Worm (Caenorhabditis elegans) whole organism, L4 larva: ENCODE results near the gene F28B4.4.

Experiments used
- F10B5.3 ChIP-seq: sonication (generic microtip); optimal IDR thresholded peaks from 2 replicates; lab custom pipeline; 2016; ENCODE audit warnings: mild to moderate bottlenecking, missing genetic modification characterization, missing compliant biosample characterization
- F37D6.2 ChIP-seq: sonication (generic microtip); optimal IDR thresholded peaks from 2 replicates; lab custom pipeline; 2016; ENCODE audit warnings: mild to moderate bottlenecking, missing genetic modification characterization, missing compliant biosample characterization
- T20F7.1 ChIP-seq: fragments of 200-800 bp; sonication (Bioruptor generic); optimal IDR thresholded peaks from 2 replicates; lab custom pipeline; 2018; ENCODE audit warnings: mild to moderate bottlenecking, missing genetic modification characterization, missing compliant biosample characterization
- ZK337.2 ChIP-seq: fragments of 200-800 bp; sonication (Bioruptor generic); IDR thresholded peaks from 2 replicates; pipeline ENCODE4 v1.3.6; 2022; ENCODE audit warnings: missing genetic modification reagents, missing genetic modification characterization, missing compliant biosample characterization
- aha-1 ChIP-seq: fragments of 150-350 bp; peaks from one replicate; lab custom pipeline; 2014; ENCODE audit warnings: missing biosample characterization, missing genetic modification characterization
- ceh-44 ChIP-seq: fragments of 200-800 bp; sonication (Bioruptor generic); IDR thresholded peaks from 2 replicates; pipeline ENCODE4 v1.3.6; 2022; ENCODE audit warnings: missing genetic modification reagents, missing genetic modification characterization, missing compliant biosample characterization
- ceh-62 ChIP-seq: sonication (generic microtip); optimal IDR thresholded peaks from 2 replicates; lab custom pipeline; 2017; ENCODE audit warnings: missing biosample characterization, missing genetic modification characterization
- daf-12 ChIP-seq: fragments of 150-350 bp; optimal IDR thresholded peaks from 2 replicates; lab custom pipeline; 2014; ENCODE audit warnings: missing biosample characterization, missing genetic modification reagents, missing genetic modification characterization
- dmd-6 ChIP-seq: fragments of 200-800 bp; sonication (Bioruptor generic); IDR thresholded peaks from 2 replicates; pipeline ENCODE4 v1.3.6; 2022; ENCODE audit warnings: missing genetic modification reagents, missing genetic modification characterization, missing compliant biosample characterization
- duxl-1 ChIP-seq: sonication (generic microtip); optimal IDR thresholded peaks from 2 replicates; lab custom pipeline; 2016; ENCODE audit warnings: mild to moderate bottlenecking, missing genetic modification characterization, moderate library complexity, missing compliant biosample characterization; ENCODE audit not compliant: poor library complexity
- dve-1 ChIP-seq: sonication (generic microtip); optimal IDR thresholded peaks from 2 replicates; lab custom pipeline; 2017; ENCODE audit warnings: antibody characterized with exemption, mild to moderate bottlenecking, missing genetic modification characterization, missing compliant biosample characterization; ENCODE audit not compliant: insufficient read depth
- egl-27 ChIP-seq: sonication (generic microtip); optimal IDR thresholded peaks from 3 replicates; lab custom pipeline; 2017; ENCODE audit warnings: missing biosample characterization, missing genetic modification reagents, missing genetic modification characterization
- egl-43 ChIP-seq: fragments of 200-800 bp; sonication (Bioruptor generic); IDR thresholded peaks from 2 replicates; pipeline ENCODE4 v1.3.6; 2022; ENCODE audit warnings: missing genetic modification reagents, missing genetic modification characterization, missing compliant biosample characterization
- gei-8 ChIP-seq: fragments of 200-800 bp; sonication (Bioruptor generic); optimal IDR thresholded peaks from 2 replicates; lab custom pipeline; 2018; ENCODE audit warnings: mild to moderate bottlenecking, missing genetic modification characterization, missing compliant biosample characterization
- hlh-11 ChIP-seq: fragments of 200-800 bp; sonication (Bioruptor generic); optimal IDR thresholded peaks from 2 replicates; lab custom pipeline; 2018; ENCODE audit warnings: mild to moderate bottlenecking, missing genetic modification characterization, missing compliant biosample characterization
- hmg-1.1 ChIP-seq: fragments of 200-800 bp; sonication (Bioruptor generic); IDR thresholded peaks from 2 replicates; pipeline ENCODE4 v1.3.6; 2022; ENCODE audit warnings: missing genetic modification reagents, missing genetic modification characterization, missing compliant biosample characterization
- lin-1 ChIP-seq: fragments of 200-800 bp; sonication (Bioruptor generic); IDR thresholded peaks from 2 replicates; pipeline ENCODE4 v1.3.6; 2022; ENCODE audit warnings: missing genetic modification reagents, missing genetic modification characterization, missing compliant biosample characterization
- lin-29 ChIP-seq: fragments of 200-800 bp; sonication (Bioruptor generic); IDR thresholded peaks from 2 replicates; pipeline ENCODE4 v1.3.6; 2022; ENCODE audit warnings: missing genetic modification reagents, missing genetic modification characterization, missing compliant biosample characterization
- lin-39 ChIP-seq: fragments of 150-350 bp; optimal IDR thresholded peaks from 2 replicates; lab custom pipeline; 2014; ENCODE audit warnings: missing biosample characterization, missing genetic modification reagents, missing genetic modification characterization
- lir-3 ChIP-seq: sonication (generic microtip); optimal IDR thresholded peaks from 2 replicates; lab custom pipeline; 2016; ENCODE audit warnings: mild to moderate bottlenecking, missing genetic modification characterization, missing compliant biosample characterization
- mes-2 ChIP-seq: sonication (generic microtip); optimal IDR thresholded peaks from 2 replicates; lab custom pipeline; 2016; ENCODE audit warnings: missing genotype, mild to moderate bottlenecking, missing genetic modification characterization, missing compliant biosample characterization; ENCODE audit not compliant: poor library complexity, severe bottlenecking
- mxl-3 ChIP-seq: fragments of 200-800 bp; sonication (Bioruptor generic); optimal IDR thresholded peaks from 2 replicates; lab custom pipeline; 2018; ENCODE audit warnings: mild to moderate bottlenecking, missing genetic modification characterization, missing compliant biosample characterization
- nhr-10 ChIP-seq: fragments of 150-350 bp; optimal IDR thresholded peaks from 2 replicates; lab custom pipeline; 2014; ENCODE audit warnings: missing biosample characterization, missing genetic modification characterization
- nhr-102 ChIP-seq: sonication (generic microtip); optimal IDR thresholded peaks from 2 replicates; lab custom pipeline; 2016; ENCODE audit warnings: mild to moderate bottlenecking, missing genetic modification characterization, moderate library complexity, missing compliant biosample characterization
- nhr-11 ChIP-seq: fragments of 150-350 bp; optimal IDR thresholded peaks from 2 replicates; lab custom pipeline; 2014; ENCODE audit warnings: missing biosample characterization, missing genetic modification characterization
- nhr-237 ChIP-seq: sonication (generic microtip); optimal IDR thresholded peaks from 2 replicates; lab custom pipeline; 2017; ENCODE audit warnings: missing biosample characterization, missing genetic modification characterization
- nhr-28 ChIP-seq: fragments of 150-350 bp; optimal IDR thresholded peaks from 2 replicates; lab custom pipeline; 2014; ENCODE audit warnings: missing biosample characterization, missing genetic modification characterization
- nhr-41 ChIP-seq: fragments of 200-800 bp; sonication (Bioruptor generic); IDR thresholded peaks from 2 replicates; pipeline ENCODE4 v1.3.6; 2022; ENCODE audit warnings: missing genetic modification reagents, missing genetic modification characterization, missing compliant biosample characterization
- pha-4 ChIP-seq, 2 experiments: fragments of 150-350 bp in 1 of 2; fragments of 200-800 bp in 1 of 2; sonication (Bioruptor generic) in 1 of 2; IDR thresholded peaks in 1 of 2; optimal IDR thresholded peaks in 1 of 2; 2 replicates each; pipeline versions ENCODE4 v1.3.6 to Lab custom; 2014 to 2022; ENCODE audit warnings: missing genetic modification characterization in 2 of 2, missing genetic modification reagents in 2 of 2, missing biosample characterization in 1 of 2, missing compliant biosample characterization in 1 of 2
- saeg-2 ChIP-seq: fragments of 200-800 bp; sonication (Bioruptor generic); IDR thresholded peaks from 2 replicates; pipeline ENCODE4 v1.3.6; 2022; ENCODE audit warnings: missing genetic modification reagents, missing genetic modification characterization, missing compliant biosample characterization
- sdz-12 ChIP-seq: fragments of 200-800 bp; sonication (Bioruptor generic); optimal IDR thresholded peaks from 2 replicates; lab custom pipeline; 2018; ENCODE audit warnings: mild to moderate bottlenecking, missing genetic modification characterization, missing compliant biosample characterization
- skn-1 ChIP-seq: fragments of 150-350 bp; optimal IDR thresholded peaks from 2 replicates; lab custom pipeline; 2014; ENCODE audit warnings: missing biosample characterization, missing genetic modification characterization
- spr-1 ChIP-seq: sonication (generic microtip); optimal IDR thresholded peaks from 2 replicates; lab custom pipeline; 2016; ENCODE audit warnings: mild to moderate bottlenecking, missing genetic modification characterization, missing compliant biosample characterization
- tra-1 ChIP-seq: fragments of 200-800 bp; sonication (Bioruptor generic); IDR thresholded peaks from 2 replicates; pipeline ENCODE4 v1.3.6; 2022; ENCODE audit warnings: missing genetic modification reagents, missing genetic modification characterization, missing compliant biosample characterization
- unc-62 ChIP-seq, 3 experiments: fragments of 150-350 bp in 1 of 3; sonication (generic microtip); optimal IDR thresholded peaks in 2 of 3; peaks in 1 of 3; 1 replicate in 1 of 3; 2 replicates in 2 of 3; lab custom pipeline; 2014 to 2017; ENCODE audit warnings: missing biosample characterization in 3 of 3, missing genetic modification characterization in 3 of 3, missing genetic modification reagents in 3 of 3, missing genotype in 1 of 3

F28B4.4 gene

ce11 chrX:3256784-3257493 lies 47.5 kb upstream of the F28B4.4 start, which contains the start of gene lbp-3 (continued):
- TF ChIP-seq hlh-11 (tag; lab: Kevin White, UChicago) (peak; percentile 78), unc-62 (GFP tag; optimal IDR thresholded peaks at IDR 0.05 in 1 of 2; lab: Kevin White, UChicago) (peak in 1 of 2 experiments; percentile 86), unc-62 (tag; optimal IDR thresholded peaks at IDR 0.05; lab: Kevin White, UChicago) (no peak), mxl-3 (GFP tag; lab: Kevin White, UChicago) (no peak)

ce11 chrX:3252500-3252899 lies 43.1 kb upstream of the F28B4.4 start, which contains the start of gene tba-9:
tba-9 (plus strand) TSS chrX:3252800.
- no peak for TF ChIP-seq lin-39 (tag; lab: Kevin White, UChicago)
- TF ChIP-seq dmd-6 (GFP tag; lab: Robert Waterston, UW) = no peak
- TF ChIP-seq lin-1 (GFP tag; lab: Robert Waterston, UW) = no peak
- no peak for TF ChIP-seq tra-1 (GFP tag; lab: Robert Waterston, UW)
- TF ChIP-seq F37D6.2 (tag; lab: Kevin White, UChicago) = no peak
- TF ChIP-seq spr-1 (tag; lab: Kevin White, UChicago) = no peak
- no peak for TF ChIP-seq dve-1 (tag; lab: Kevin White, UChicago)
- no peak for TF ChIP-seq ZK337.2
- TF ChIP-seq egl-43 (GFP tag; lab: Robert Waterston, UW) = no peak
- no peak for TF ChIP-seq F10B5.3
- no peak for TF ChIP-seq T20F7.1 (GFP tag; lab: Kevin White, UChicago)
- no peak for TF ChIP-seq nhr-237
- no peak for TF ChIP-seq skn-1 (tag; lab: Kevin White, UChicago)
- TF ChIP-seq nhr-11 (tag; lab: Kevin White, UChicago) = no peak

- TF ChIP-seq duxl-1 (tag; lab: Kevin White, UChicago) (no peak), lin-1 (GFP tag; lab: Robert Waterston, UW) (no peak), aha-1 (tag; lab: Kevin White, UChicago) (peak; percentile 34), nhr-10 (tag; lab: Kevin White, UChicago) (no peak), nhr-41 (no peak), ceh-44 (GFP tag; lab: Robert Waterston, UW) (no peak), nhr-28 (tag; lab: Kevin White, UChicago) (peak; percentile 40), mes-2 (tag; lab: Kevin White, UChicago) (no peak), saeg-2 (no peak), nhr-102 (tag; lab: Kevin White, UChicago) (no peak), nhr-11 (tag; lab: Kevin White, UChicago) (no peak), unc-62 (GFP tag; optimal IDR thresholded peaks at IDR 0.05 in 1 of 2; lab: Kevin White, UChicago) (peak in 1 of 2 experiments; percentile 3), unc-62 (tag; optimal IDR thresholded peaks at IDR 0.05; lab: Kevin White, UChicago) (no peak), dmd-6 (GFP tag; lab: Robert Waterston, UW) (no peak), sdz-12 (GFP tag; lab: Kevin White, UChicago) (no peak), hmg-1.1 (GFP tag; lab: Robert Waterston, UW) (no peak), daf-12 (tag; lab: Kevin White, UChicago) (no peak), pha-4 (GFP tag; IDR thresholded peaks at IDR 0.05; lab: Robert Waterston, UW) (no peak), pha-4 (tag; optimal IDR thresholded peaks at IDR 0.05; lab: Kevin White, UChicago) (no peak), ceh-62 (tag; lab: Kevin White, UChicago) (no peak), lin-29 (GFP tag; lab: Robert Waterston, UW) (no peak), dve-1 (tag; lab: Kevin White, UChicago) (no peak), gei-8 (GFP tag; lab: Kevin White, UChicago) (no peak), lir-3 (tag; lab: Kevin White, UChicago) (no peak), egl-27 (tag; lab: Kevin White, UChicago) (no peak)
Measured at ce11 chrX:3250481-3251091, 41.2 kb upstream of the F28B4.4 start, which contains the start of gene pqn-37. pqn-37 (minus strand) TSS chrX:3250531.
